Worm (Caenorhabditis elegans) whole organism, L4/young adult: ENCODE results near the gene kin-19.

Experiments used
- W03F9.2 ChIP-seq: fragments of 150-350 bp; optimal IDR thresholded peaks from 2 replicates; lab custom pipeline; 2014; ENCODE audit warnings: missing biosample characterization, missing genetic modification characterization
- dao-5 ChIP-seq: sonication (generic microtip); optimal IDR thresholded peaks from 2 replicates; lab custom pipeline; 2016; ENCODE audit warnings: missing genotype, missing genetic modification characterization, moderate library complexity, missing compliant biosample characterization
- him-1 ChIP-seq: sonication (generic microtip); optimal IDR thresholded peaks from 2 replicates; lab custom pipeline; 2016; ENCODE audit warnings: missing genotype, missing genetic modification reagents, missing genetic modification characterization, missing compliant biosample characterization

kin-19 gene

DNA sequence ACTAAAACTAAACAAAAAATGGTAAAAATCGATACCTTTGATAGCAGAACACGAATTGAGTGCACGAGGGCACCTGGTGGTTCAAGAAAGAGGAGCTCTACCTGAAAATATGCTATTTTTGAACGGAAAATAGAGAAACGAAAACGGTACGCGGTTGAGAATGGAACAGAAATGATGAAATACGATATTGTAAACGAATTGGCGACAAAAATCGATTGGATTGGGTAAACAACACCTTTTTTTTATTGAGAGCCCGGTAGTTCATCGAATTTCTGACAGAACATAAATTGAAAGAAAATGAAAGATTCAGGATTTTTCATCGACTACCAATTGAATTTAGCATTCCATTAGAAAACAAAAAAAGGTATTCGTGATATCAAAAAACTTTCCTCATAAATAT lies at the start of gene kin-19:
Gene kin-19 (minus strand): TSS at position 101 of the 400 bp plus-strand sequence.
- TF ChIP-seq W03F9.2 (no peak), dao-5 (no peak), him-1 (no peak)

DNA sequence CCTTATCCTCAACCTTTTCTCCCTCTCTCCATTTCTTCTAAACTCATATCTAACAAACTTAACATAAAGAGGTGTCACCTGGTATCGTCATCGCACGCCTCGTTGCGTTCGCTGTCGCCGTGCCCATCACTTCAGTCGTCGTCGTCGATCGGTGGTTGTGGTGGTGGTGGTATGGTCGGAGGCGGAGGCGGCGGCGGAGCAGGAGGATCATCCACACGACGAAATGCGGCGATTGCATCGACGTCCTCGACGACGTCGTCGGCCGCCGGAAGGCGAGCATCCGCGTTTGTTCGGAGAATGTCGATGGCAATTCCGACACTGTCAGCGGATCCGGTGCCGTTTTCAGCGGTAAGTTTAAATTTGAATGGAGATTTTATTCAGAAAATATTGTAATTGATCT lies 47.6 kb upstream of the kin-19 start:
- TF ChIP-seq dao-5 (no peak), him-1 (no peak), W03F9.2 (no peak)

DNA sequence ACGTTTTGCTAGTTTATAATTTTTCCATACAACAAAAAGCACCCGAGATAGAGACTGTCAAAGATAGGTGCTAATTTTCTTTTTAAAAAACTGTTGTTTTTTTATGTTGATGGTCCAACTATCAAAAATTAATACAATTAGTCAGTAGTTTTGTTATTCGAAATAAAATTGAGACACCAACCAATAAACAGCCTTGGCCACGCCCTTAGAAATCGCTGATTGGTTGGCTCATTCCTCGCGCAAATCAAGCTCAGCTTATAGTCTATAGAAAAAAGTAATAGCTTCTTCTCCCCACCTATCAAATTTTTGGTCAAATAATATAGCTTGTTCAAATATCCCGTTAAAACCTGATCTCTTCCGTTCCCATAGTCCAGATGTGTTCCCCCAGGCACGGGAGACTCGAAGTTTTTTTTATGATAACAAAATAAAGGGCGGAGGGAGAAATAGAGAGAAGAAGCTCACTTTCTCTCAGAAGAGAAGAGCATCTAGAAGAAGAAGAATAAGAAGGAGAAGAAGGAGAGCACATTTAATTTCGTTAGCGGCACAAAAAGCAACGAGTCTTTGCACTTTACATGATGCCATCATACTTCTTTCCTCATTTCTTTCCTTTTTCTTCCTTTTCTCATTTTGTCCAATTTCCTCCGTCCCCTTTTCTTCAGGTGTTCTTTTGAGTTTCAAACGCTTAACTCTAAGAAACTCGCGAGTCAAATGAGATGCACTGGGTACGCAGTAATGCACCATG lies 45.5 kb upstream of the kin-19 start:
- TF ChIP-seq dao-5 = no peak
- no peak for TF ChIP-seq him-1
- no peak for TF ChIP-seq W03F9.2

DNA sequence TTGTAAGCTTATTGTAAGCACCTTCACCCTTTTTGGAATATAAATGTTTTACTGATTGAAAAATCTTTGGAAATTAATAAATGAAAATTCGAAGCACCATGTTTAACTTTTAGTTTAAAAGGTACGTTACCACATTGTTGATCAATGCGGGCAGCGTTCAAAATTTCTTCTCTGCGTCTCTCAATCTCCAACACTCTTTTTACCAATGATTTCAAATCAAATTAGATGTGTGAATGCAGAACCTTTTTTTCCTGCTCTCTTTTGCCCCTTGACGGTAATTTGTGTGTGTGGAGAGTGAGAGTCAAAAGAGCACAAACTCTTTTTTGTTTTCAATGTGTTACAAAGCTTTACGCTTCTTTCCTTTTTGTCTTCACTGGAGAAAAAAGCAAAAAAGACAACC lies 37.5 kb upstream of the kin-19 start:
- no peak for TF ChIP-seq W03F9.2
- TF ChIP-seq him-1 = no peak

DNA sequence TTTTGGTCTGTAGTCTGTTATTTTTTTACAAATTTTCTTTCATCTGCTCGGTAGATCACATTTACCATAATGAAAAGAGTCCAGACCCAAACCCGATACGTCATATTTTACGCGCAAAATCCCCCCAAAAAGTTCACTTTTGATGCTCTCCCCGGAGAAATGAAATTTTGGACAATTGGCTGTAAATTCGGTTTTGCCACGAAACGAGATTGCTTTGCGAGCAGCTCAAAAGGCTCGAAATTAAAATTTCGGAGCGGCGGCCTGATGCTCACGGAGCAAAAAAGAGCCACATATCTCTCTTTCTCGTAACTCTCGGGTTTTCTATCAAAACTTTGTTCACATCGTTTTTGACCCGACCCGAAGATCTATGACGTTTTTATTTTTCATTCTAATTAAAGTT lies 36.8 kb upstream of the kin-19 start:
- TF ChIP-seq W03F9.2 (no peak), dao-5 (no peak), him-1 (no peak)

DNA sequence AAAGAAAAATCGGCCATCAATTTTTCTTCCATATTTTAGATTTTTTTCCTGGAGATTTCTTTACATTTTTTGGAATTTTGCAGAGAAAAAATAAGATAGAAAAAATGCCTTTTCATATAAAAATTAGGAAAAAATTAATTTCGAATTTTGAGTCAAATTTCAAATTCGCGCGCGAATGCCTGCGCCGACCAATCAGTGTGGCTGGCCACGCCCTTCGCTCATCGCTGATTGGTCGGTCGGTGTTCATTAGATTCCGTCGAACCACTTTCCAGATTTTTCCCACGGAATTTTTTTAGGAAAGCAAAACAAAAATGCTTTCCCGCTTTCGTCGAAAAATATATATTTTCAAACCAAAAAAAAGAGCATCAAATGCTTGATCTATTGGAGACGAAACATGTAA lies 34.0 kb upstream of the kin-19 start:
- no peak for TF ChIP-seq W03F9.2
- TF ChIP-seq dao-5 = no peak
- TF ChIP-seq him-1 = no peak

DNA sequence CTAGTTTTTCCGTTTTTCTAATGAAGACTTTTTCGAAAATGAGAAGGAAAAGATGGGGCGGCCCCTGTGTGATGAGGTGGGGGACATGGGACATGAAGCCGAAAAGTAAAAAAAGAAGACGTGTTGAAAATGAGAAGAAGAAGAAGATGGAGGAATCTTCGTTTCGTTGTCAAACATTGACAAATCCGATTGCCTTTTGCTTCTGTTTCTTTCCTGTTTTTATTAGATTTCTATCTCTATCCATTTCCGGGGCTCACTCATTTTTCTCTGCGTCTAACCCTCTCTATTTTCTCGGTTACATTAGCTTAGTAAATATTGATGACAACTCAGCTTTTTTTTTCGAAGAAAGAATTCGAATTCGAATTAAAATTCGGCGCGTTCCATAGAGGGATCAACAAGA lies 33.3 kb upstream of the kin-19 start:
- TF ChIP-seq W03F9.2 (no peak), dao-5 (no peak), him-1 (no peak)

DNA sequence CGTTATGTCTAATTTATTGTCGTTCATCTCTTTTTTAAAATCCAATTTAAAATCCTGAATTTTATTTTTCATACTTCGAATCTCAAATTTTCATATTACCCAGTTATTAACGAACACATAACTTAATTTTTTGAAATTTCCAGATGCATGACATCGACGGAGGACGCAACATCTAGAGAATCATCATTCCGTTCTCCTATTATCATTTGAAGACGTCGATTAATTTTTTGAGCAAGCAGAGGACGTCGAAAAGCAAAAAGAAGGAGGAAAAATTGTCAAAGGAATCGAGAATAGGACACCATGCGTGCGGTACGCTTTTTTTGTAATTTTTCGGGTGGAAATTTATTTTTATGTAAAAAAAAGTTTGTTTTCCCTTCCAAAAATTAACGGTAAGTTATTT lies 28.6 kb upstream of the kin-19 start, which contains the start of gene unc-103:
Gene unc-103 (plus strand): TSS at position 301 of the 400 bp plus-strand sequence.
- TF ChIP-seq dao-5 (no peak), W03F9.2 (no peak), him-1 (no peak)

DNA sequence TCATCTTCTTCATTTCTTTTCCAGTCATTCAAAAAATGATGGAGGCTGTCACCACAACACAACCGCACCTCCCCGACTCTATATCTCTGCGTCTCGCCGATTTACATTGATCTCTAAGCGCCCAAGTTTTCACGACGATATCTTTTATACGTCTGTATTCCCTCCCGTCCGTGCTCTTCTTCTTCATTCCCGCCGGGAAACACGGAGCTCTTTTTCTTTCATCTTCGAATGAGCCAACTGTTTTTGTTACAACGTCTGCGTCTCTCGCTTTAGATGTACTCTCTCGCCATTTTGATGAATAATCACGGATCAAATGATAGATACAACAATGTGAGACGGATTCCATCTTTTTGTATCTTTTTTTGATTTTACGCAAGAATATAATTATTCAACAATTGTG lies 27.2 kb upstream of the kin-19 start:
- TF ChIP-seq W03F9.2 (no peak), him-1 (no peak), dao-5 (no peak)

DNA sequence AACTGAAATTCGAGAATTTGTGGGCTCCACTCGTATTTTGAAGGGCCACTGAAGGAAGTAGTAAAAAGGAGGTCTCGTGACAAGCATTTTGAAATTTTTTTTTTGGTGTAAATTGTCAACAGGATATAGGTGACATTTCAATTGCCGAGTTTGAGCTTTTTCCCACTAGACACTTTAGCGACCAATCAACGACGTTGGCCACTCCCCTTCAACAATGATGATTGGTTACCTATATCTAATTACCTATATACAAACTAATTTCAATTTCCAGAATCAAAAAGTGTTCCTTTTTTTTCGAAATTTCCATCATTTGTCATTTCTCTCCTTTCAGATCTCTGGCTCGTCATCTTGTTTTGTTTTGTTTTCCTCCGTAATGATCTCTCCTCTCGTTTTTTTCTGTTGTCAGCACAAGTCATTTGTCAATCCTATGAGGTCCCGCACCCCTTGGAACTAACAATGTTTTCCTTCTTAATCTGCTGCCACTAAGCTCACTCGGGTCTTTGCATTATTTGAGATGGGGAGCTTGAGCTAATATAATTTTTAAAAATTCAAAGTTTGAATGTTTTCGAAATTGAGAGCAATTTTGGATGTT lies 21.6 kb upstream of the kin-19 start:
- no peak for TF ChIP-seq dao-5
- no peak for TF ChIP-seq W03F9.2
- no peak for TF ChIP-seq him-1

DNA sequence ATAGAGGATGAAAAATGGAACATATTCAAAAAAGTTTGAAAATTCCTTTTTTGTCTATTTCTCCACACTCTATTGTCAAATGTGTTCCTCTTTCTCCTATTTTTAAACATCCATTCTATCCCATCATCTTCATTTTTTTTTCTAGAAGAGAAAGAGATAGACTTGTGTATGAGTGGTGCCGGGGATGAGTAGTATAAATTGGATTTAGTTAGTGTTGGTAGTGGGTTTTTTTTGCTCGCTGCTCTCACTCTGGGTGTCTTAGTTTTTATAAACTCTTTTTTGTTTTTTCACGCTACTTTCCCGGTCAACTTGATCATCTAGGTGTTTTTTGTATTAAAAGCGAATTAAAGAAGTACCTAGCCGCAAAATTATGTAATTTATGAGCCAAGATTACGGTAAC lies 20.8 kb upstream of the kin-19 start:
- TF ChIP-seq W03F9.2 = no peak
- no peak for TF ChIP-seq him-1
- TF ChIP-seq dao-5 = no peak

DNA sequence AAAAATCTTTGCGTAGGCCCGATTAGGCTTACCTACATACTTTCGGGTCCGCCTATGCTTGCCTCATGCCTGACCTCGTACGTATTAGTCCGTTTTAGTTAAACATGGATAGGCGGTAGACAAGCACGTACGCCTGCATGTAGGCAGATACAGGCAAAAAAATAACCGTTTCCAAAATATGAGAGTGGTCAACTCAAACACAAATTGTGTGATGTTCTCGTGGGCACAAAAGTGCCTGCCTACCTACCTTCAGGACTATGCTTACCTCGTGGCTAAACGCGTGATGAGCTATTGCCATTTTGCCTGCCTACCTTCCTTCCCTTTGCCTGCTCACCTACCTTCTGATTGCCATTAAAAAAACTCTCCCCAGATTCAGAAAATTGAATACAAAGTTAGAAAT lies 20.2 kb upstream of the kin-19 start:
- no peak for TF ChIP-seq him-1
- no peak for TF ChIP-seq W03F9.2
- TF ChIP-seq dao-5 = no peak

DNA sequence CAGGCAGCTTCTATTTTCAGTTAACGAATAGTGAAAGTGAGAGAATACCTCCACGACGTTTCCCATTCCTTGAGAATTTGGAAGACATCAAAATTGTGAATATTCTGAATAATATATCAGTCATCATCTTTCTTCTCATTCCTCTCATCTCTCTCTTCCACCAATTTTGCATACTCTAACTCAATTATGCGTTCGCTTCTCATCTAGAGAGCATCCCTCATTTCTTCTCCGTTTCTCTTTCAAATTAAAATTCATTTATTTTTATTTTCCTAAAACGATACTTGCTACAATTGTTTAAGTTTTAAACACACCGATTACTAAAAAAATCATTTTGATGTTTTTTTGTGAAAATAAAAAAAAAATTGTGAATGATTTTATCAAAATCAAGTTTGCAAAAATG lies 16.7 kb upstream of the kin-19 start:
- TF ChIP-seq W03F9.2 (no peak), dao-5 (no peak), him-1 (no peak)

DNA sequence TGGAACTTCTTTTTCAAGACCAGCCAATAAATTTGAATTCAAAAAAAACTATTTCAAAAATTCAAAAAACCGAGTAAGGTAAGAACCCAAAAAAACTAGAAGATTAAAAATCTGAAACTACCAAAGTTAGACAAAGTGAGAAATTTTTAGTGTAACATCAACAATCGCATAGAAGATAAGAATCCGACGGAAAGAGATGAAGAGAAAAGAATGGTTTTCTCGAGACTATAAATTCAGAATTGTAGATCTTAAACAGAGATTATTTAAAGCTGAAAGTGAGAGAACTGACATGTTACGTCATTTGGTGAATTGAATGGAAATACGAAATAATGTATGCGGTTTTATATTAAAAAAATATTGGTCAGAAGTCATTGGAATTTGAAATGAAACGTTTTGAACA lies 15.6 kb upstream of the kin-19 start:
- TF ChIP-seq W03F9.2 (no peak), him-1 (no peak), dao-5 (no peak)

DNA sequence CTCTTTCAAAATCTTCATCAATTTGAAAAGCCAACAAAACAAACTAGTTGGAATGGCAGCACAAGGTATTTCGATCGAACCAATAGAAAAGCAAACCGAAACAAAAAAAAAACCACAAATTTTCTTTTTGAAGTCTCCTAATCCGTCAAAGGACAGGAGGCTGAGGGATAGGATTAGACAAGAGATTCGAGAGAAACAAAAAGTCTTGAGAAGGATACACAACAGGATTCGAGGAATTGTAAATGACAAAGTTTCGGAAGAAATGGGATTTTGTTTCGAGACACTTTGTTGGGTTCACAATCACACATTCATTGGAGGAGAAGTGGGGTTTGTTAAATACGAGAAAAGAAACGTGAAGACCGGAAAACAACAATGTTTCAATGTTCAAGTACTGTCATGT lies 14.6 kb upstream of the kin-19 start:
- TF ChIP-seq dao-5 (no peak), W03F9.2 (no peak), him-1 (no peak)

DNA sequence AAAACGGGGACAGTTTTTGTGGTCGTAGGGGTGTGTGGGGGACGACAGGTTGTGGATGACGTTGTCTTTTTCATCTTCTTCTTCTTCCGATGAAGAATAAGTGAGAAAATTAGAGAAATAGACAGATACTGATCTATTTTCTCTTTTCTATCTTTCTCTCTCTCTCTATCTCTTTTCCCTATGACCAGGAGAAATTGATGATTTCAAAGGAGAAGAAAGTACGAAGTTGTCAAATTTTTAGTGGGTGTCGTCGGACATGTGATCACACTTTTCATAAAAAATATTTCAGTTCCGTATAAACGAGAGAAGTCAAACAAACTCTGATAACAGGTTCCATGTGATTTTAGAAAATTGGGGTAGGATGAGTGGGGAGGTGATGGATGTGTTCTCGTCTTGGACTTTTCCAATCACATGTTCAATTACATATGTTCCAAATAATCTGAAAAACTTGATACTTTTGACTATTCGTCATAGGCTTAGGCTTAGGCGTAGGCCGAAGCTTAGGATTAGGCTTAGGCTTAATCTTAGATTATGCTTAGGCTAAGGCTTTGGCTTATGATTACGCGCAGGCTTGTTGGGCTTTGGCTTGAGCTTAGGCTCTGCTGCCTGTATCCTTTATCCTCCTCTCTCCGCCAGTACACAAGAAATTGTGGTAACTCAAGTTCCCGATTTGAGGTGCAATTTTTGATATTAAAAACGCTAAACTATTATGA lies 13.6 kb upstream of the kin-19 start:
- TF ChIP-seq dao-5 = no peak
- no peak for TF ChIP-seq W03F9.2
- no peak for TF ChIP-seq him-1
